Fruit fly (Drosophila melanogaster): ENCODE data around the gene CG31091.
A peak's percentile ranks its signal among the peaks of the same experiment; 100 is the strongest.

Gene CG31091

dm6 chr3R:25879324-25879766 is 20.4 kb upstream of the CG31091 start (continued):
- TF ChIP-seq BtbVII (GFP tag; optimal IDR thresholded peaks at IDR 0.05) (no peak), CG13894 (tag; optimal IDR thresholded peaks at IDR 0.05) (peak; percentile 22), yki (optimal IDR thresholded peaks at IDR 0.05) (no peak), NC2α (GFP tag; optimal IDR thresholded peaks at IDR 0.05) (peak; percentile 68), pros (GFP tag; optimal IDR thresholded peaks at IDR 0.05) (no peak), CG3163 (GFP tag; optimal IDR thresholded peaks at IDR 0.05) (no peak), CG10462 (GFP tag; optimal IDR thresholded peaks at IDR 0.05) (no peak), sens-2 (GFP tag; IDR thresholded peaks at IDR 0.05) (peak; percentile 61), danr (GFP tag; IDR thresholded peaks at IDR 0.05) (no peak), CG13424 (tag; optimal IDR thresholded peaks at IDR 0.05) (peak; percentile 86), CG33213 (GFP tag; optimal IDR thresholded peaks at IDR 0.05) (peak; percentile 40), CG11723 (GFP tag; optimal IDR thresholded peaks at IDR 0.05) (peak; percentile 52), CG43689 (GFP tag; IDR thresholded peaks at IDR 0.05) (no peak), odd (GFP tag; optimal IDR thresholded peaks at IDR 0.05) (peak; percentile 37), Scr (GFP tag; IDR thresholded peaks at IDR 0.05; ENCODE audit: partially characterized antibody) (no peak), CG14441 (GFP tag; IDR thresholded peaks at IDR 0.05) (peak; percentile 80), Hr78 (GFP tag; optimal IDR thresholded peaks at IDR 0.05) (peak in 1 of 2 experiments; percentile 48), Sox100B (GFP tag; optimal IDR thresholded peaks at IDR 0.05) (peak; percentile 81), MESR4 (GFP tag; optimal IDR thresholded peaks at IDR 0.05) (peak; percentile 18), CG18599 (GFP tag; optimal IDR thresholded peaks at IDR 0.05) (peak; percentile 70), CG1647 (GFP tag; optimal IDR thresholded peaks at IDR 0.05) (peak; percentile 53), Dfd (GFP tag; optimal IDR thresholded peaks at IDR 0.05) (no peak), p53 (GFP tag; optimal IDR thresholded peaks at IDR 0.05) (no peak), slp2 (GFP tag; optimal IDR thresholded peaks at IDR 0.05) (peak; percentile 67), sr (GFP tag; IDR thresholded peaks at IDR 0.05) (no peak), CG10321 (GFP tag; IDR thresholded peaks at IDR 0.05) (no peak), CG4730 (GFP tag; IDR thresholded peaks at IDR 0.05) (peak; percentile 74), ro (GFP tag; IDR thresholded peaks at IDR 0.05) (peak; percentile 55; the same call in 1 of the 2 replicates), wor (GFP tag; IDR thresholded peaks at IDR 0.05) (peak; percentile 74; the same call in 1 of the 2 replicates), CG2712 (tag; optimal IDR thresholded peaks at IDR 0.05) (peak; percentile 88), Med (GFP tag) (peak; percentile 96), sug (tag; optimal IDR thresholded peaks at IDR 0.05) (peak; percentile 39), C15 (GFP tag; IDR thresholded peaks at IDR 0.05) (0 out of 3 replicates have a peak, but pooled peaks have one; percentile 30), kay (GFP tag; optimal IDR thresholded peaks at IDR 0.05) (peak; percentile 54), Sox102F (GFP tag; optimal IDR thresholded peaks at IDR 0.05) (peak; percentile 89), CG9876 (GFP tag; optimal IDR thresholded peaks at IDR 0.05) (peak; percentile 12), Nf-YA (GFP tag; IDR thresholded peaks at IDR 0.05) (0 out of 2 replicates have a peak, but pooled peaks have one; percentile 34), sens (GFP tag) (peak; percentile 96), ash1 (GFP tag; optimal IDR thresholded peaks at IDR 0.05) (no peak), Doc3 (GFP tag; IDR thresholded peaks at IDR 0.05; ENCODE audit: partially characterized antibody) (no peak), CG2129 (GFP tag; IDR thresholded peaks at IDR 0.05; ENCODE audit: partially characterized antibody) (no peak), CG8924 (tag; optimal IDR thresholded peaks at IDR 0.05) (peak; percentile 81), CG5180 (GFP tag; optimal IDR thresholded peaks at IDR 0.05) (peak; percentile 50), Blimp-1 (GFP tag; optimal IDR thresholded peaks at IDR 0.05) (peak; percentile 85), CG1024 (GFP tag; IDR thresholded peaks at IDR 0.05) (peak; percentile 66), D19B (GFP tag; optimal IDR thresholded peaks at IDR 0.05) (peak; percentile 48), Rx (GFP tag; IDR thresholded peaks at IDR 0.05) (no peak), CG31388 (GFP tag; optimal IDR thresholded peaks at IDR 0.05) (no peak), Max (GFP tag; optimal IDR thresholded peaks at IDR 0.05) (peak; percentile 69), nau (GFP tag; optimal IDR thresholded peaks at IDR 0.05) (peak; percentile 13), bowl (GFP tag; IDR thresholded peaks at IDR 0.05) (0 out of 2 replicates have a peak, but pooled peaks have one; percentile 43)
